Worm (Caenorhabditis elegans) whole organism, L2 larva: Measurements from ENCODE around the gene T26A5.2.

ENCODE experiments used
- alr-1 ChIP-seq: fragments of 150-350 bp; optimal IDR thresholded peaks from 2 replicates; lab custom pipeline; 2014; ENCODE audit warnings: missing biosample characterization, missing genetic modification characterization
- ama-1 ChIP-seq: fragments of 150-350 bp; optimal IDR thresholded peaks from 2 replicates; lab custom pipeline; 2018; ENCODE audit warnings: inconsistent platforms
- lsy-2 ChIP-seq, 2 experiments: fragments of 150-350 bp in 1 of 2; sonication (generic microtip) in 1 of 2; optimal IDR thresholded peaks; 2 replicates each; lab custom pipeline; 2014 to 2017; ENCODE audit warnings: missing biosample characterization in 2 of 2, missing genetic modification characterization in 2 of 2
- skn-1 ChIP-seq: sonication (generic microtip); optimal IDR thresholded peaks from 2 replicates; lab custom pipeline; 2017; ENCODE audit warnings: missing biosample characterization, missing genetic modification characterization
- zag-1 ChIP-seq: fragments of 150-350 bp; optimal IDR thresholded peaks from 2 replicates; lab custom pipeline; 2014; ENCODE audit warnings: missing biosample characterization, missing genetic modification characterization
- ztf-4 ChIP-seq: fragments of 150-350 bp; optimal IDR thresholded peaks from 2 replicates; lab custom pipeline; 2014; ENCODE audit warnings: missing biosample characterization, missing genetic modification characterization

- TF ChIP-seq lsy-2 (tag; optimal IDR thresholded peaks at IDR 0.05; lab: Kevin White, UChicago) (no peak), ama-1 (lab: Kevin White, UChicago) (no peak), ztf-4 (no peak), skn-1 (tag; lab: Kevin White, UChicago) (no peak), zag-1 (tag; lab: Kevin White, UChicago) (no peak), alr-1 (tag; lab: Kevin White, UChicago) (no peak)
Observed at ce11 chrIII:6463679-6464078, 3.4 kb upstream of the T26A5.2 start, which contains the start of gene dlc-1.
